Fruit fly (Drosophila melanogaster) whole organism: ENCODE data around the gene CG34462.

Experiments
- CG8478 ChIP-seq: fragments of >200 bp; optimal IDR thresholded peaks from 2 replicates; lab custom pipeline; 2018; ENCODE audit warnings: inconsistent platforms
- EcR ChIP-seq, 2 experiments: fragments of >200 bp; optimal IDR thresholded peaks; 2 replicates each; lab custom pipeline; 2017; ENCODE audit warnings: missing biosample characterization in 2 of 2, missing genetic modification characterization in 2 of 2, missing genetic modification reagents in 2 of 2
- pan ChIP-seq: fragments of >200 bp; optimal IDR thresholded peaks from 2 replicates; lab custom pipeline; 2017
- psq ChIP-seq: fragments of >200 bp; optimal IDR thresholded peaks from 2 replicates; lab custom pipeline; 2017

dm6 chr3L:8374107-8374506 lies 45.7 kb downstream of the CG34462 start:
- TF ChIP-seq pan (lab: Kevin White, UChicago) = no peak
- no peak for TF ChIP-seq psq (lab: Kevin White, UChicago)
- TF ChIP-seq EcR (GFP tag; optimal IDR thresholded peaks at IDR 0.05; lab: Kevin White, UChicago) = no peak
- no peak for TF ChIP-seq CG8478 (lab: Kevin White, UChicago)
